Worm (Caenorhabditis elegans) whole organism, mixed stage, embryonic: ENCODE results near the gene C25D7.16.

Source experiments
- M03D4.4 ChIP-seq: sonication (generic microtip); optimal IDR thresholded peaks from 2 replicates; lab custom pipeline; 2017; ENCODE audit warnings: mild to moderate bottlenecking, missing genetic modification characterization, missing compliant biosample characterization
- bed-3 ChIP-seq: fragments of 200-800 bp; sonication (Bioruptor generic); optimal IDR thresholded peaks from 3 replicates; lab custom pipeline; 2018; ENCODE audit warnings: mild to moderate bottlenecking, missing genetic modification characterization, moderate library complexity, missing compliant biosample characterization
- ceh-39 ChIP-seq: fragments of 150-350 bp; optimal IDR thresholded peaks from 2 replicates; lab custom pipeline; 2014; ENCODE audit warnings: missing biosample characterization, missing genetic modification characterization
- ceh-43 ChIP-seq: fragments of 200-800 bp; sonication (Bioruptor generic); optimal IDR thresholded peaks from 2 replicates; lab custom pipeline; 2018; ENCODE audit warnings: mild to moderate bottlenecking, missing genetic modification characterization, moderate library complexity, missing compliant biosample characterization
- ceh-83 ChIP-seq: fragments of 200-800 bp; sonication (Bioruptor generic); optimal IDR thresholded peaks from 2 replicates; lab custom pipeline; 2018; ENCODE audit warnings: mild to moderate bottlenecking, missing genetic modification characterization, missing compliant biosample characterization
- ces-1 ChIP-seq: fragments of 150-350 bp; optimal IDR thresholded peaks from 2 replicates; lab custom pipeline; 2014; ENCODE audit warnings: missing biosample characterization, missing genetic modification reagents, missing genetic modification characterization
- cnd-1 ChIP-seq: fragments of 200-800 bp; sonication (Bioruptor generic); optimal IDR thresholded peaks from 2 replicates; lab custom pipeline; 2018; ENCODE audit warnings: mild to moderate bottlenecking, missing genetic modification characterization, missing compliant biosample characterization
- drap-1 ChIP-seq: fragments of 200-800 bp; sonication (Bioruptor generic); optimal IDR thresholded peaks from 3 replicates; lab custom pipeline; 2018; ENCODE audit warnings: mild to moderate bottlenecking, missing genetic modification characterization, missing compliant biosample characterization
- elt-1 ChIP-seq: sonication (generic microtip); optimal IDR thresholded peaks from 2 replicates; lab custom pipeline; 2017; ENCODE audit warnings: missing genetic modification characterization, mild to moderate bottlenecking, missing compliant biosample characterization, antibody characterized with exemption, moderate library complexity, borderline replicate concordance; ENCODE audit not compliant: insufficient read depth
- elt-3 ChIP-seq: fragments of 150-350 bp; optimal IDR thresholded peaks from 2 replicates; lab custom pipeline; 2014; ENCODE audit warnings: missing biosample characterization, missing genetic modification characterization
- flh-1 ChIP-seq: fragments of 200-800 bp; sonication (Bioruptor generic); optimal IDR thresholded peaks from 2 replicates; lab custom pipeline; 2018; ENCODE audit warnings: mild to moderate bottlenecking, missing genetic modification characterization, moderate library complexity, missing compliant biosample characterization
- ham-2 ChIP-seq: fragments of 200-800 bp; sonication (Bioruptor generic); optimal IDR thresholded peaks from 2 replicates; lab custom pipeline; 2018; ENCODE audit warnings: mild to moderate bottlenecking, missing genetic modification characterization, missing compliant biosample characterization
- hlh-1 ChIP-seq: fragments of 150-350 bp; optimal IDR thresholded peaks from 2 replicates; lab custom pipeline; 2014; ENCODE audit warnings: missing biosample characterization, missing genetic modification reagents, missing genetic modification characterization
- lin-13 ChIP-seq: fragments of 150-350 bp; optimal IDR thresholded peaks from 2 replicates; lab custom pipeline; 2014; ENCODE audit warnings: missing biosample characterization, missing genetic modification characterization
- lin-32 ChIP-seq: fragments of 200-800 bp; sonication (Bioruptor generic); optimal IDR thresholded peaks from 2 replicates; lab custom pipeline; 2018; ENCODE audit warnings: mild to moderate bottlenecking, missing genetic modification characterization, missing compliant biosample characterization
- lsy-2 ChIP-seq: fragments of 150-350 bp; optimal IDR thresholded peaks from 2 replicates; lab custom pipeline; 2014; ENCODE audit warnings: missing biosample characterization, missing genetic modification characterization
- mab-5 ChIP-seq: fragments of 150-350 bp; optimal IDR thresholded peaks from 2 replicates; lab custom pipeline; 2014; ENCODE audit warnings: missing biosample characterization, missing genetic modification characterization
- mep-1 ChIP-seq: fragments of 150-350 bp; optimal IDR thresholded peaks from 2 replicates; lab custom pipeline; 2017; ENCODE audit warnings: missing biosample characterization, missing genetic modification reagents, missing genetic modification characterization, inconsistent platforms
- mls-2 ChIP-seq: sonication (generic microtip); optimal IDR thresholded peaks from 2 replicates; lab custom pipeline; 2016; ENCODE audit warnings: mild to moderate bottlenecking, missing genetic modification characterization, moderate library complexity, missing compliant biosample characterization
- nhr-12 ChIP-seq: fragments of 150-350 bp; optimal IDR thresholded peaks from 2 replicates; lab custom pipeline; 2014; ENCODE audit warnings: missing biosample characterization, missing genetic modification characterization
- nhr-2 ChIP-seq: fragments of 150-350 bp; optimal IDR thresholded peaks from 2 replicates; lab custom pipeline; 2014; ENCODE audit warnings: missing biosample characterization, missing genetic modification characterization
- nhr-237 ChIP-seq: fragments of 150-350 bp; optimal IDR thresholded peaks from 2 replicates; lab custom pipeline; 2014; ENCODE audit warnings: missing biosample characterization, missing genetic modification characterization
- nhr-28 ChIP-seq: fragments of 150-350 bp; optimal IDR thresholded peaks from 2 replicates; lab custom pipeline; 2014; ENCODE audit warnings: missing biosample characterization, missing genetic modification characterization
- nhr-76 ChIP-seq: sonication (generic microtip); optimal IDR thresholded peaks from 2 replicates; lab custom pipeline; 2017; ENCODE audit warnings: missing biosample characterization, missing genetic modification characterization
- pha-4 ChIP-seq: fragments of 150-350 bp; optimal IDR thresholded peaks from 2 replicates; lab custom pipeline; 2018; ENCODE audit warnings: missing biosample characterization, missing genetic modification reagents, missing genetic modification characterization
- sem-2 ChIP-seq: fragments of 200-800 bp; sonication (Bioruptor generic); optimal IDR thresholded peaks from 2 replicates; lab custom pipeline; 2018; ENCODE audit warnings: mild to moderate bottlenecking, missing genetic modification characterization, missing compliant biosample characterization
- sptf-1 ChIP-seq: sonication (generic microtip); optimal IDR thresholded peaks from 2 replicates; lab custom pipeline; 2017; ENCODE audit warnings: mild to moderate bottlenecking, missing genetic modification characterization, moderate library complexity, missing compliant biosample characterization
- tbx-8 ChIP-seq: fragments of 200-800 bp; sonication (Bioruptor generic); optimal IDR thresholded peaks from 2 replicates; lab custom pipeline; 2018; ENCODE audit warnings: mild to moderate bottlenecking, missing genetic modification characterization, moderate library complexity, missing compliant biosample characterization
- unc-120 ChIP-seq: sonication (generic microtip); optimal IDR thresholded peaks from 2 replicates; lab custom pipeline; 2017; ENCODE audit warnings: missing genetic modification characterization, missing compliant biosample characterization; ENCODE audit not compliant: poor library complexity, severe bottlenecking
- unc-62 ChIP-seq: fragments of 150-350 bp; optimal IDR thresholded peaks from 2 replicates; lab custom pipeline; 2014; ENCODE audit warnings: missing biosample characterization, missing genetic modification reagents, missing genetic modification characterization
- ztf-11 ChIP-seq: fragments of 150-350 bp; optimal IDR thresholded peaks from 2 replicates; lab custom pipeline; 2014; ENCODE audit warnings: missing biosample characterization, missing genetic modification characterization

C25D7.16 gene

ce11 chrV:15067165-15067564 is 11.2 kb downstream of the C25D7.16 start, which contains the start of gene C25D7.10:
Gene C25D7.10 (plus strand): TSS chrV:15067465.
- no peak for TF ChIP-seq hlh-1 (tag; lab: Kevin White, UChicago)
- no peak for TF ChIP-seq bed-3 (GFP tag; lab: Kevin White, UChicago)
- no peak for TF ChIP-seq ceh-39 (tag; lab: Kevin White, UChicago)
- TF ChIP-seq drap-1 = no peak
- TF ChIP-seq tbx-8 (GFP tag; lab: Kevin White, UChicago) = no peak
- no peak for TF ChIP-seq ceh-43 (GFP tag; lab: Kevin White, UChicago)
- no peak for TF ChIP-seq ztf-11 (tag; lab: Kevin White, UChicago)

DNA sequence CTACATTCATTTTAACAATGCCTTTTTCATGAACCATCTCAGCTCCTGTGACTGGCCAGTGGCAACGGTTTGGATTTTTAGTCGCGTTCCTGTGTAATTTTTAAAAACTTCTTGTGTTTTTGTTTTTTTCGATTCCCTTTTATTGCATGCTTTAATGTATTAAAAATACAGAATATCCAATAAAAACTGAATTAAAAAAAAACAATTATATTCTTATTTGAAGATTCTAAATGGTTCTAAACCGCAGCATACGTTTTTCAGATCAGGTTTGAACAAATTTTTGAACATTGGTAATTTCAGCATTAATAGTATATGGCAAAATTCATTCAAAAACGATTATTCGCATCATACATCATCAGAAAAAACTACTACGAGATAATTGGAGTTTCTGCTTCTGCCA is 12.4 kb downstream of the C25D7.16 start, which contains the start of gene dnj-3:
Gene dnj-3, plus strand, starts transcription at position 301 of the 400 bp plus-strand sequence.
- TF ChIP-seq tbx-8 (GFP tag; lab: Kevin White, UChicago) (no peak), sptf-1 (no peak), nhr-237 (no peak), M03D4.4 (tag; lab: Kevin White, UChicago) (no peak), mab-5 (tag; lab: Kevin White, UChicago) (no peak), ces-1 (GFP tag; lab: Kevin White, UChicago) (no peak), lin-13 (tag; lab: Kevin White, UChicago) (no peak), mls-2 (tag; lab: Kevin White, UChicago) (no peak), mep-1 (tag; lab: Kevin White, UChicago) (no peak), bed-3 (GFP tag; lab: Kevin White, UChicago) (no peak), nhr-28 (tag; lab: Kevin White, UChicago) (no peak), drap-1 (no peak), hlh-1 (tag; lab: Kevin White, UChicago) (no peak), lsy-2 (tag; lab: Kevin White, UChicago) (no peak), elt-1 (tag; lab: Kevin White, UChicago) (no peak), sem-2 (GFP tag; lab: Kevin White, UChicago) (no peak), ceh-39 (tag; lab: Kevin White, UChicago) (no peak), cnd-1 (no peak)

- peak; percentile 82 for TF ChIP-seq lsy-2 (tag; lab: Kevin White, UChicago)
- TF ChIP-seq ceh-83 (GFP tag; lab: Kevin White, UChicago) = no peak
- peak; percentile 87 for TF ChIP-seq ces-1 (GFP tag; lab: Kevin White, UChicago)
- no peak for TF ChIP-seq lin-32 (GFP tag; lab: Kevin White, UChicago)
- TF ChIP-seq hlh-1 (tag; lab: Kevin White, UChicago) = no peak
- TF ChIP-seq M03D4.4 (tag; lab: Kevin White, UChicago) = no peak
Observed at ce11 chrV:15069435-15069985, 13.5 kb downstream of the C25D7.16 start.

ce11 chrV:15071015-15071810 is 15.2 kb downstream of the C25D7.16 start, which contains the start of gene unc-76:
Gene unc-76 (plus strand): TSS chrV:15071760.
- TF ChIP-seq ceh-43 (GFP tag; lab: Kevin White, UChicago) (no peak), ceh-39 (tag; lab: Kevin White, UChicago) (peak; percentile 65), pha-4 (tag; lab: Kevin White, UChicago) (peak; percentile 79), mab-5 (tag; lab: Kevin White, UChicago) (no peak), ztf-11 (tag; lab: Kevin White, UChicago) (no peak), sptf-1 (peak; percentile 35), nhr-12 (tag; lab: Kevin White, UChicago) (no peak), hlh-1 (tag; lab: Kevin White, UChicago) (peak; percentile 62), mep-1 (tag; lab: Kevin White, UChicago) (peak; percentile 44), nhr-76 (no peak), nhr-2 (tag; lab: Kevin White, UChicago) (peak; percentile 39), M03D4.4 (tag; lab: Kevin White, UChicago) (no peak), lin-32 (GFP tag; lab: Kevin White, UChicago) (no peak), drap-1 (peak; percentile 80), elt-1 (tag; lab: Kevin White, UChicago) (no peak), nhr-237 (peak; percentile 60), elt-3 (tag; lab: Kevin White, UChicago) (no peak), mls-2 (tag; lab: Kevin White, UChicago) (peak; percentile 57), cnd-1 (peak; percentile 26), unc-62 (GFP tag; lab: Kevin White, UChicago) (peak; percentile 94), ces-1 (GFP tag; lab: Kevin White, UChicago) (peak; percentile 91), flh-1 (no peak), lsy-2 (tag; lab: Kevin White, UChicago) (peak; percentile 52), unc-120 (tag; lab: Kevin White, UChicago) (peak; percentile 99), ham-2 (no peak), tbx-8 (GFP tag; lab: Kevin White, UChicago) (no peak)
- TF ChIP-seq, all 35 proteins: peak for 14
